Worm (Caenorhabditis elegans) whole organism, L2 larva: Measurements from ENCODE around the gene str-8.

ENCODE experiments used
- lsy-2 ChIP-seq, 2 experiments: fragments of 150-350 bp in 1 of 2; sonication (generic microtip) in 1 of 2; optimal IDR thresholded peaks; 2 replicates each; lab custom pipeline; 2014 to 2017; ENCODE audit warnings: missing biosample characterization in 2 of 2, missing genetic modification characterization in 2 of 2
- mab-5 ChIP-seq: fragments of 150-350 bp; optimal IDR thresholded peaks from 2 replicates; lab custom pipeline; 2014; ENCODE audit warnings: missing biosample characterization, missing genetic modification characterization

ce11 chrV:15707982-15708381, 46.8 kb upstream of the str-8 start:
- TF ChIP-seq lsy-2 (tag; optimal IDR thresholded peaks at IDR 0.05; lab: Kevin White, UChicago) (no peak), mab-5 (tag; lab: Kevin White, UChicago) (no peak)
